Fruit fly (Drosophila melanogaster): ENCODE results near the gene CG32603.

DNA sequence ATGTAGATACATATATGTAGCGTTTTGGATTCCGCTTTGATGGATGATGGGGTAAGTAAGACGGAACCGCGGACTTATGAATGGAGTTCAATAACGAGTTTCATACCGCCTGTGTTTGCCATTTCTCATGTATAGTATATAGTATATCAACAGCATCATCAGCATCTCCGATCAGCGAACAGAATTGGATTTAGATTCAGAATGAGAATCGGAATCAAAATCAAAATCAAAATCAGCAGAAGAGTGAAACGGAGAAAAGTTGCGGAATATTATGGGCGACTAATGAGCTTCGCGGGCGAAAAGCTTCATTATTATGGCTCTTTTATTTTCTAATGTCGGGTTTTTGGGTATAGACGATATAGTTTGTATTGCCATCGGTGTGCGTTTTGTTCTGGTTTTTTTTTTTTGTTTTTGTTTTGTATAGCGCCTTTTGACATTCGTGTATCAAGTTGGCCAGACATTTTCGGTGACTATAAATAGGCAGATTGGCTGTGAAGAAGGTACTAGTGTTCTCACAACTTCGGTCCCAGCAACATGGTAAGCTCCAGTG, at the start of gene CG32603:
- TF ChIP-seq CTCF (optimal IDR thresholded peaks at IDR 0.05) (no peak), CG8478 (optimal IDR thresholded peaks at IDR 0.05) (no peak)

Measured in S2 (cell line).